Worm (Caenorhabditis elegans) whole organism, early embryonic: Measurements from ENCODE around the gene unc-42.

Source experiments
- B0310.2 ChIP-seq: sonication (generic microtip); optimal IDR thresholded peaks from 2 replicates; lab custom pipeline; 2016; ENCODE audit warnings: mild to moderate bottlenecking, missing genetic modification characterization, missing compliant biosample characterization
- F13C5.2 ChIP-seq: sonication (generic microtip); optimal IDR thresholded peaks from 2 replicates; lab custom pipeline; 2017; ENCODE audit warnings: mild to moderate bottlenecking, missing genetic modification characterization, inconsistent platforms, missing compliant biosample characterization
- ama-1 ChIP-seq: fragments of 150-350 bp; optimal IDR thresholded peaks from 2 replicates; lab custom pipeline; 2014
- ceh-36 ChIP-seq: sonication (generic microtip); optimal IDR thresholded peaks from 2 replicates; lab custom pipeline; 2016; ENCODE audit warnings: missing genetic modification characterization, inconsistent platforms, missing compliant biosample characterization
- hmg-4 ChIP-seq: fragments of 200-800 bp; sonication (Bioruptor generic); optimal IDR thresholded peaks from 2 replicates; lab custom pipeline; 2018; ENCODE audit warnings: mild to moderate bottlenecking, missing genetic modification characterization, missing compliant biosample characterization
- sea-1 ChIP-seq: fragments of 200-800 bp; sonication (Bioruptor generic); conservative IDR thresholded peaks from 2 replicates; pipeline ENCODE4 v1.3.6; 2022; ENCODE audit warnings: missing genetic modification characterization, missing compliant biosample characterization
- tbx-11 ChIP-seq: fragments of 200-800 bp; sonication (Bioruptor generic); IDR thresholded peaks from 2 replicates; pipeline ENCODE4 v1.3.6; 2022; ENCODE audit warnings: missing genetic modification characterization, missing compliant biosample characterization
- tra-4 ChIP-seq: sonication (generic microtip); optimal IDR thresholded peaks from 2 replicates; lab custom pipeline; 2017; ENCODE audit warnings: missing genetic modification characterization, missing compliant biosample characterization

DNA sequence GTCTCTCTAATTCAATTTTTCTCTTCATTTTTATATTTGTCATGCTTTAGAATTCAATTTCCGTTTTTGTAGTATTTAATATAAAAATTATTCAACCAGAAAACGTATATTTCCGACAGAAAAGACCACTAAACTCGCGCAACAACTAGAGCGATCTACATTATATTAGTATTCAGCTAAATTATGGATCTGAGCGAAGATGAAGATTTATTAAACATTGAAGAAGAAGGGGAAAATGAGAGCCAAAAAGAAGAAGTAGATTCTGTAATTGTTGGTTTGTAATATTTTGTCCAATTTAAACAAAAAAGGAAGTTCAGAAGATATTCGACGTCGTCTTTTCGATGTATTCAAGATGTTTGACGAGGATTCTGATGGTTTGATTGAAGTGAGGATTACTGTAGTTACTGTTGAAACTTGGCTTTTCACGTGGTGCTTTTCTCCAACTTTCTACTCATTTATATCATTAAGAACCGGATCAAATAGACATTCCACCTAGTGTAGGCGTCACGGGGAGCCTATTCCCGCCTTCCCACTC lies 35.2 kb downstream of the unc-42 start, which contains the start of gene cal-7:
- TF ChIP-seq F13C5.2 (tag; lab: Kevin White, UChicago) (no peak), sea-1 (GFP tag; lab: Robert Waterston, UW) (no peak), B0310.2 (tag; lab: Kevin White, UChicago) (no peak), tbx-11 (no peak), ama-1 (lab: Kevin White, UChicago) (no peak), tra-4 (tag; lab: Kevin White, UChicago) (no peak), ceh-36 (tag; lab: Kevin White, UChicago) (no peak), hmg-4 (GFP tag; lab: Kevin White, UChicago) (no peak)
